Fruit fly (Drosophila melanogaster): ENCODE results near the gene Rlip.

DNA sequence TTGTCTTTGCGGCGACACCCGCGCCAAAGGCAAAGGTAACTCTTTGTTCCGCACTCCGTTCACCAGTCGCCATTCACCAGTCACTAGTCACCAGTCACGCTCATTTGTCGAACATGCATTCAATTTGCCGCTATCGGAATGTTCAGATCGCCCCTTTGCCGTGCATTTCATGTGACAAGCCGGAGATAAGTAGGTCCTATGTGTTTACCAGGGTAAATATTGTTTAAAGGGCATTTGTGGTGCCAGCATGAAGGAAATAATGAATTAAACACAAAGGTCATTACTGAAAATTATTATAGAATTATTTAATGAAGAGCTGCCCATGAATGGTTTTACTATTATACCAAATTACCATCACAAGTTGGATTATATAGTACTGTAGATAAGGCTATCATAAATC is 16.4 kb upstream of the Rlip start:
- no peak for TF ChIP-seq CG7928 (GFP tag; optimal IDR thresholded peaks at IDR 0.05)
- no peak for TF ChIP-seq esg (GFP tag; conservative IDR thresholded peaks at IDR 0.05)
- TF ChIP-seq insv (GFP tag; optimal IDR thresholded peaks at IDR 0.05) = no peak
- TF ChIP-seq crol (GFP tag; IDR thresholded peaks at IDR 0.05) = no peak
- no peak for TF ChIP-seq Dek (tag; optimal IDR thresholded peaks at IDR 0.05)
- no peak for TF ChIP-seq CG6791 (GFP tag; IDR thresholded peaks at IDR 0.05; ENCODE audit: partially characterized antibody)
- no peak for TF ChIP-seq cas (GFP tag; IDR thresholded peaks at IDR 0.05)
- no peak for TF ChIP-seq CG11456 (GFP tag; IDR thresholded peaks at IDR 0.05)
- TF ChIP-seq chif (GFP tag; optimal IDR thresholded peaks at IDR 0.05) = no peak
- TF ChIP-seq CHES-1-like (GFP tag; optimal IDR thresholded peaks at IDR 0.05) = no peak
- TF ChIP-seq Dip2 (GFP tag; IDR thresholded peaks at IDR 0.05) = no peak
